Fruit fly (Drosophila melanogaster) whole organism, embryonic: ENCODE measurements around the gene CG11353.

Experiments used
- ATbp ChIP-seq: fragments of 200-800 bp; sonication (Bioruptor generic); optimal IDR thresholded peaks from 2 replicates; lab custom pipeline; 2017; ENCODE audit warnings: missing biosample characterization, mild to moderate bottlenecking, missing genetic modification characterization, missing genetic modification reagents
- Abd-B ChIP-seq: fragments of 200-800 bp; sonication (Bioruptor generic); optimal IDR thresholded peaks from 2 replicates; lab custom pipeline; 2018; ENCODE audit warnings: missing biosample characterization, mild to moderate bottlenecking, missing genetic modification characterization, moderate library complexity
- Atf-2 ChIP-seq: fragments of 200-800 bp; sonication (Bioruptor generic); optimal IDR thresholded peaks from 2 replicates; lab custom pipeline; 2016; ENCODE audit warnings: missing biosample characterization, missing genetic modification characterization
- BtbVII ChIP-seq: fragments of 200-800 bp; sonication (Bioruptor generic); optimal IDR thresholded peaks from 3 replicates; lab custom pipeline; 2017; ENCODE audit warnings: missing biosample characterization, mild to moderate bottlenecking, missing genetic modification characterization
- CG11696 ChIP-seq: fragments of 200-800 bp; sonication (Bioruptor generic); IDR thresholded peaks from 2 replicates; pipeline ENCODE4 v1.3.6; 2022; ENCODE audit warnings: missing biosample characterization, missing genetic modification characterization
- CG11723 ChIP-seq: fragments of 200-800 bp; sonication (Bioruptor generic); optimal IDR thresholded peaks from 2 replicates; lab custom pipeline; 2017; ENCODE audit warnings: missing biosample characterization, mild to moderate bottlenecking, missing genetic modification characterization
- CG12391 ChIP-seq: fragments of 200-800 bp; sonication (Bioruptor generic); optimal IDR thresholded peaks from 3 replicates; lab custom pipeline; 2018; ENCODE audit warnings: missing biosample characterization, mild to moderate bottlenecking, missing genetic modification characterization, moderate library complexity
- CG14014 ChIP-seq: fragments of 200-800 bp; sonication (Bioruptor generic); IDR thresholded peaks from 2 replicates; pipeline ENCODE4 v1.3.6; 2022; ENCODE audit warnings: missing biosample characterization, missing genetic modification characterization
- CG17829 ChIP-seq: fragments of 200-800 bp; optimal IDR thresholded peaks from 2 replicates; lab custom pipeline; 2019; ENCODE audit warnings: missing biosample characterization, mild to moderate bottlenecking, missing genetic modification characterization, moderate library complexity
- CG18619 ChIP-seq: fragments of 200-800 bp; sonication (Bioruptor generic); optimal IDR thresholded peaks from 3 replicates; lab custom pipeline; 2017; ENCODE audit warnings: missing biosample characterization, mild to moderate bottlenecking, missing genetic modification characterization
- CG2678 ChIP-seq: fragments of 200-800 bp; sonication (Bioruptor generic); optimal IDR thresholded peaks from 3 replicates; lab custom pipeline; 2019; ENCODE audit warnings: missing biosample characterization, mild to moderate bottlenecking, missing genetic modification characterization, moderate library complexity
- CG2875 ChIP-seq: fragments of 200-800 bp; sonication (Bioruptor generic); optimal IDR thresholded peaks from 2 replicates; lab custom pipeline; 2017; ENCODE audit warnings: missing biosample characterization, mild to moderate bottlenecking, missing genetic modification characterization, missing genetic modification reagents
- CG6654 ChIP-seq: fragments of 200-800 bp; sonication (Bioruptor generic); optimal IDR thresholded peaks from 2 replicates; lab custom pipeline; 2017; ENCODE audit warnings: missing biosample characterization, mild to moderate bottlenecking, missing genetic modification characterization
- CG6791 ChIP-seq: fragments of 200-800 bp; sonication (Bioruptor generic); IDR thresholded peaks from 3 replicates; pipeline ENCODE4 v1.3.6; 2022; ENCODE audit warnings: missing biosample characterization, missing genetic modification characterization; ENCODE audit not compliant: partially characterized antibody
- CG8388 ChIP-seq: fragments of 200-800 bp; sonication (Bioruptor generic); optimal IDR thresholded peaks from 2 replicates; lab custom pipeline; 2019; ENCODE audit warnings: missing biosample characterization, mild to moderate bottlenecking, missing genetic modification characterization, moderate library complexity
- CG8924 ChIP-seq: fragments of 200-800 bp; optimal IDR thresholded peaks from 3 replicates; lab custom pipeline; 2019; ENCODE audit warnings: missing biosample characterization, mild to moderate bottlenecking, missing genetic modification characterization, moderate library complexity
- CG9215 ChIP-seq: fragments of 200-800 bp; sonication (Bioruptor generic); IDR thresholded peaks from 2 replicates; pipeline ENCODE4 v1.3.6; 2022; ENCODE audit warnings: missing biosample characterization, missing genetic modification characterization
- CG9727 ChIP-seq: fragments of 200-800 bp; sonication (Bioruptor generic); optimal IDR thresholded peaks from 3 replicates; lab custom pipeline; 2017; ENCODE audit warnings: missing biosample characterization, mild to moderate bottlenecking, missing genetic modification characterization
- CG9797 ChIP-seq: fragments of 200-800 bp; sonication (Bioruptor generic); optimal IDR thresholded peaks from 3 replicates; lab custom pipeline; 2018; ENCODE audit warnings: missing biosample characterization, mild to moderate bottlenecking, missing genetic modification characterization
- CG9817 ChIP-seq: fragments of 200-800 bp; sonication (Bioruptor generic); optimal IDR thresholded peaks from 2 replicates; lab custom pipeline; 2018; ENCODE audit warnings: missing biosample characterization, mild to moderate bottlenecking, missing genetic modification characterization, moderate library complexity
- CG9876 ChIP-seq: fragments of 200-800 bp; sonication (Bioruptor generic); optimal IDR thresholded peaks from 2 replicates; lab custom pipeline; 2016; ENCODE audit warnings: missing biosample characterization, missing genetic modification characterization
- CkIIα-i1 ChIP-seq: fragments of 200-800 bp; sonication (Bioruptor generic); IDR thresholded peaks from 2 replicates; pipeline ENCODE4 v1.3.6; 2022; ENCODE audit warnings: missing biosample characterization, missing genetic modification characterization
- Drgx ChIP-seq: fragments of 200-800 bp; sonication (Bioruptor generic); IDR thresholded peaks from 2 replicates; pipeline ENCODE4 v1.3.6; 2022; ENCODE audit warnings: missing biosample characterization, missing genetic modification characterization
- H2.0 ChIP-seq: fragments of 200-800 bp; sonication (Bioruptor generic); IDR thresholded peaks from 2 replicates; pipeline ENCODE4 v1.3.6; 2022; ENCODE audit warnings: missing biosample characterization, missing genetic modification characterization
- Hmr ChIP-seq: fragments of 200-800 bp; sonication (Bioruptor generic); optimal IDR thresholded peaks from 3 replicates; lab custom pipeline; 2017; ENCODE audit warnings: mild to moderate bottlenecking, missing biosample characterization, missing genetic modification reagents, missing genetic modification characterization
- Hsf ChIP-seq: fragments of 200-800 bp; sonication (Bioruptor generic); optimal IDR thresholded peaks from 3 replicates; lab custom pipeline; 2016; ENCODE audit warnings: missing biosample characterization, missing genetic modification characterization
- MBD-R2 ChIP-seq: fragments of 200-800 bp; sonication (Bioruptor generic); IDR thresholded peaks from 2 replicates; pipeline ENCODE4 v1.3.6; 2022; ENCODE audit warnings: missing biosample characterization, missing genetic modification characterization
- MESR4 ChIP-seq: fragments of 200-800 bp; sonication (Bioruptor generic); optimal IDR thresholded peaks from 2 replicates; lab custom pipeline; 2018; ENCODE audit warnings: missing biosample characterization, mild to moderate bottlenecking, missing genetic modification characterization, moderate library complexity
- MTF-1 ChIP-seq: fragments of 200-800 bp; sonication (Bioruptor generic); optimal IDR thresholded peaks from 2 replicates; lab custom pipeline; 2018; ENCODE audit warnings: missing biosample characterization, mild to moderate bottlenecking, missing genetic modification characterization, borderline replicate concordance
- Oli ChIP-seq: fragments of 200-800 bp; sonication (Bioruptor generic); optimal IDR thresholded peaks from 2 replicates; lab custom pipeline; 2018; ENCODE audit warnings: missing biosample characterization, mild to moderate bottlenecking, missing genetic modification characterization, moderate library complexity
- Stat92E ChIP-seq, 3 experiments: fragments of >200 bp in 2 of 3; fragments of 200-800 bp in 1 of 3; sonication (Bioruptor generic) in 1 of 3; optimal IDR thresholded peaks; 2 replicates each; lab custom pipeline; 2017 to 2019; ENCODE audit warnings: missing biosample characterization in 3 of 3, missing genetic modification characterization in 3 of 3, mild to moderate bottlenecking in 1 of 3, moderate library complexity in 1 of 3
- TFAM ChIP-seq: fragments of 200-800 bp; sonication (Bioruptor generic); optimal IDR thresholded peaks from 2 replicates; lab custom pipeline; 2017; ENCODE audit warnings: missing biosample characterization, missing genetic modification characterization, inconsistent platforms
- Xrp1 ChIP-seq: fragments of 200-800 bp; sonication (Bioruptor generic); IDR thresholded peaks from 2 replicates; pipeline ENCODE4 v1.3.6; 2022; ENCODE audit warnings: missing biosample characterization, missing genetic modification characterization
- ab ChIP-seq: fragments of 200-800 bp; sonication (Bioruptor generic); optimal IDR thresholded peaks from 2 replicates; lab custom pipeline; 2016; ENCODE audit warnings: missing biosample characterization, missing genetic modification characterization
- bcd ChIP-seq: fragments of 200-800 bp; sonication (Bioruptor generic); optimal IDR thresholded peaks from 2 replicates; lab custom pipeline; 2017; ENCODE audit warnings: missing biosample characterization, mild to moderate bottlenecking, missing genetic modification characterization
- bigmax ChIP-seq: fragments of 200-800 bp; sonication (Bioruptor generic); optimal IDR thresholded peaks from 2 replicates; lab custom pipeline; 2018; ENCODE audit warnings: missing biosample characterization, mild to moderate bottlenecking, missing genetic modification characterization
- crp ChIP-seq, 2 experiments: fragments of 200-800 bp; sonication (Bioruptor generic); optimal IDR thresholded peaks; 2 replicates in 1 of 2; 3 replicates in 1 of 2; lab custom pipeline; 2017; ENCODE audit warnings: missing biosample characterization in 2 of 2, missing genetic modification characterization in 2 of 2, mild to moderate bottlenecking in 1 of 2, moderate library complexity in 1 of 2
- ewg ChIP-seq: fragments of 200-800 bp; sonication (Bioruptor generic); optimal IDR thresholded peaks from 3 replicates; lab custom pipeline; 2017; ENCODE audit warnings: mild to moderate bottlenecking, missing biosample characterization, missing genetic modification reagents, missing genetic modification characterization
- gem ChIP-seq: fragments of 200-800 bp; sonication (Bioruptor generic); optimal IDR thresholded peaks from 2 replicates; lab custom pipeline; 2019; ENCODE audit warnings: missing biosample characterization, mild to moderate bottlenecking, missing genetic modification characterization, moderate library complexity
- kah ChIP-seq: fragments of 200-800 bp; sonication (Bioruptor generic); optimal IDR thresholded peaks from 2 replicates; lab custom pipeline; 2018; ENCODE audit warnings: missing biosample characterization, mild to moderate bottlenecking, missing genetic modification characterization
- lbe ChIP-seq: fragments of 200-800 bp; sonication (Bioruptor generic); optimal IDR thresholded peaks from 2 replicates; lab custom pipeline; 2016; ENCODE audit warnings: missing biosample characterization, mild to moderate bottlenecking, missing genetic modification characterization
- luna ChIP-seq: fragments of 200-800 bp; sonication (Bioruptor generic); optimal IDR thresholded peaks from 2 replicates; lab custom pipeline; 2016; ENCODE audit warnings: missing biosample characterization, missing genetic modification characterization
- pan ChIP-seq, 4 experiments: fragments of >200 bp in 3 of 4; fragments of 200-800 bp in 1 of 4; sonication (Bioruptor generic) in 1 of 4; optimal IDR thresholded peaks in 3 of 4; IDR thresholded peaks in 1 of 4; 2 replicates each; pipeline versions ENCODE4 v1.3.6 to Lab custom; 2017 to 2022; ENCODE audit warnings: missing biosample characterization in 2 of 4, missing genetic modification characterization in 2 of 4, mixed read lengths in 1 of 4
- peb ChIP-seq: fragments of 200-800 bp; sonication (Bioruptor generic); IDR thresholded peaks from 2 replicates; pipeline ENCODE4 v1.3.6; 2022; ENCODE audit warnings: missing biosample characterization, missing genetic modification characterization
- phol ChIP-seq: fragments of 200-800 bp; sonication (Bioruptor generic); optimal IDR thresholded peaks from 3 replicates; lab custom pipeline; 2018; ENCODE audit warnings: missing biosample characterization, mild to moderate bottlenecking, missing genetic modification characterization, moderate library complexity
- pita ChIP-seq: fragments of 200-800 bp; sonication (Bioruptor generic); optimal IDR thresholded peaks from 2 replicates; lab custom pipeline; 2017; ENCODE audit warnings: missing biosample characterization, mild to moderate bottlenecking, missing genetic modification characterization
- ranshi ChIP-seq: fragments of 200-800 bp; sonication (Bioruptor generic); IDR thresholded peaks from 2 replicates; pipeline ENCODE4 v1.3.6; 2022; ENCODE audit warnings: missing biosample characterization, missing genetic modification characterization
- sr ChIP-seq: fragments of 200-800 bp; sonication (Bioruptor generic); IDR thresholded peaks from 3 replicates; pipeline ENCODE4 v1.3.6; 2022; ENCODE audit warnings: missing biosample characterization, missing genetic modification characterization
- yki ChIP-seq: fragments of >200 bp; optimal IDR thresholded peaks from 3 replicates; lab custom pipeline; 2018

The CG11353 gene

dm6 chr3L:4546650-4547049 is 13.7 kb downstream of the CG11353 start (continued):
- peak; percentile 33 for TF ChIP-seq CG18619
- TF ChIP-seq Hmr (GFP tag; lab: Kevin White, UChicago) = no peak
- peak; percentile 89 for TF ChIP-seq CG17829 (tag; lab: Kevin White, UChicago)
- TF ChIP-seq H2.0 = peak; percentile 20; the same call in 1 of the 2 replicates
- TF ChIP-seq sr = no peak
- no peak for TF ChIP-seq CkIIα-i1 (GFP tag; lab: Robert Waterston, UW)
- peak; percentile 88 for TF ChIP-seq CG9727 (GFP tag; lab: Kevin White, UChicago)
- TF ChIP-seq ewg = peak; percentile 39
- TF ChIP-seq Abd-B (GFP tag; lab: Kevin White, UChicago) = peak; percentile 33
- peak; percentile 15 for TF ChIP-seq kah (GFP tag; lab: Kevin White, UChicago)
- TF ChIP-seq CG2875 = peak; percentile 63
- TF ChIP-seq Oli = peak; percentile 53
- peak; percentile 81 for TF ChIP-seq phol (tag; lab: Kevin White, UChicago)
- peak; percentile 77 for TF ChIP-seq CG8388 (GFP tag; lab: Kevin White, UChicago)
- TF ChIP-seq MBD-R2 (GFP tag; lab: Robert Waterston, UW) = 0 out of 2 replicates have a peak, but pooled peaks have one; percentile 17
- peak; percentile 67 for TF ChIP-seq CG2678 (tag; lab: Kevin White, UChicago)
- TF ChIP-seq Atf-2 (GFP tag; lab: Kevin White, UChicago) = no peak
- TF ChIP-seq peb (GFP tag; lab: Robert Waterston, UW) = peak; percentile 61; the same call in 1 of the 2 replicates
- 0 out of 2 replicates have a peak, but pooled peaks have one; percentile 25 for TF ChIP-seq CG11696 (GFP tag; lab: Robert Waterston, UW)
- no peak for TF ChIP-seq ab (GFP tag; lab: Kevin White, UChicago)
- peak; percentile 2 for TF ChIP-seq CG11723 (GFP tag; lab: Kevin White, UChicago)
- no peak for TF ChIP-seq BtbVII (GFP tag; lab: Kevin White, UChicago)
- TF ChIP-seq CG9817 (tag; lab: Kevin White, UChicago) = no peak
- no peak for TF ChIP-seq crp (GFP tag; optimal IDR thresholded peaks at IDR 0.05; lab: Kevin White, UChicago)
- peak; percentile 93 for TF ChIP-seq Xrp1 (GFP tag; lab: Robert Waterston, UW)
- TF ChIP-seq CG9215 = no peak
- TF ChIP-seq lbe (GFP tag; lab: Kevin White, UChicago) = peak; percentile 30
- TF ChIP-seq bigmax (GFP tag; lab: Kevin White, UChicago) = no peak
- peak; percentile 77 for TF ChIP-seq CG8924 (tag; lab: Kevin White, UChicago)
- TF ChIP-seq gem (tag; lab: Kevin White, UChicago) = peak; percentile 85
- TF ChIP-seq luna (GFP tag; lab: Kevin White, UChicago) = no peak
- TF ChIP-seq CG6791 (GFP tag; lab: Robert Waterston, UW) = no peak
- TF ChIP-seq ATbp (GFP tag; lab: Kevin White, UChicago) = peak; percentile 33
- no peak for TF ChIP-seq TFAM
- TF ChIP-seq pan (optimal IDR thresholded peaks at IDR 0.05; lab: Kevin White, UChicago) = no peak
- peak in 1 of 2 experiments; percentile 52 for TF ChIP-seq pan (GFP tag; optimal IDR thresholded peaks at IDR 0.05 in 1 of 2, IDR thresholded peaks at IDR 0.05 in 1 of 2)
- TF ChIP-seq Hsf (GFP tag; lab: Kevin White, UChicago) = peak; percentile 43
- TF ChIP-seq ranshi (GFP tag; lab: Robert Waterston, UW) = peak; percentile 43; the same call in 1 of the 2 replicates
- TF ChIP-seq CG9876 (GFP tag; lab: Kevin White, UChicago) = no peak
- no peak for TF ChIP-seq yki (lab: Kevin White, UChicago)
- no peak for TF ChIP-seq CG6654 (GFP tag; lab: Kevin White, UChicago)
- no peak for TF ChIP-seq CG14014 (GFP tag; lab: Robert Waterston, UW)
- peak; percentile 84 for TF ChIP-seq CG12391 (tag; lab: Kevin White, UChicago)
- peak; percentile 92 for TF ChIP-seq Drgx
- TF ChIP-seq Stat92E (GFP tag; optimal IDR thresholded peaks at IDR 0.05; lab: Kevin White, UChicago) = peak in 1 of 3 experiments; percentile 38
- peak; percentile 35 for TF ChIP-seq bcd
- TF ChIP-seq MESR4 (GFP tag; lab: Kevin White, UChicago) = no peak
- TF ChIP-seq MTF-1 (GFP tag; lab: Kevin White, UChicago) = peak; percentile 39
- TF ChIP-seq pita (GFP tag; lab: Kevin White, UChicago) = no peak
- no peak for TF ChIP-seq CG9797 (GFP tag; lab: Kevin White, UChicago)
